Worm (Caenorhabditis elegans): Measurements from ENCODE around the gene emb-1.

Gene emb-1

DNA sequence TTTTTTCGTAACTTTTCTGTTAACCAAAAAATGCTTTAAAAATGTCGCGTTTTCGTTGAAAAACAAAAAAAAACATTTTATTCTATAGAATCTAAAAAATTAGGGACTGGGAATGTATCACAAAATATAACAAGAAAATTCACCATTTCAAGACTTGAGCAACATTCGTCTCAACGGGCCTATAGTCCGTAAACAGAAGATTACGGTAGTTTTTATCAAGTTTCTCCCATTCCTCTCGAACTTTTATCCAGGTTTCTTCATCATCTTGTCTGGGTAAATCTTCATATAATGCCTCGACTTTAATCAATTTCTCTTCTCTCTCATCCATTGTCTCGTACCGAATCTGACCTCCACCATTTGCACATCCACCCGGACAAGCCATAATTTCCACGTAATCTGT, 17.8 kb upstream of the emb-1 start:
- TF ChIP-seq ceh-13 (GFP tag; optimal IDR thresholded peaks at IDR 0.05) (no peak), hnd-1 (tag; optimal IDR thresholded peaks at IDR 0.05) (no peak), hmbx-1 (tag; optimal IDR thresholded peaks at IDR 0.05) (no peak), ama-1 (optimal IDR thresholded peaks at IDR 0.05) (no peak), scrt-1 (GFP tag; IDR thresholded peaks at IDR 0.05) (no peak), aly-1 (tag; optimal IDR thresholded peaks at IDR 0.05) (no peak), tbx-37 (GFP tag; conservative IDR thresholded peaks at IDR 0.05) (no peak), tra-4 (tag; optimal IDR thresholded peaks at IDR 0.05) (no peak)

DNA sequence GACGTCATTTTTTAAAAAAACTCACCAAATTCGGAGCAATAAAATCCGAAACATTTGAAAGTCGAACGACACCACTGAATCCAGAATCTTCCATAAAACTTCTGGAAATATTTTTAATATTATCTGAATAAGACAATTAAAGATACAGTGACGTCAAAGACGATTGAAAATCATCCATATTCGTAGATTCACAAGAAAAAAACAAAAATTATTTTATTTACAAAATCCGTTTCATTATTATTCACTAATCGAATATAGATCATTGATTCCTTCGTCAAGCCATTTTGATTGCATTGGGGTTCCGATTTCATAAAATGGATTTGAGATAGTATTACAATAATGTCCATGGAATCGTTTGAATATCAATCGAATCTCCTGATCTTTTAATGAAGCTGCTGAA, 14.6 kb upstream of the emb-1 start, which contains the start of gene oxy-4:
TSS of gene oxy-4 (minus strand) at position 101 of the 400 bp plus-strand sequence.
- no peak for TF ChIP-seq ceh-13 (GFP tag; optimal IDR thresholded peaks at IDR 0.05)
- no peak for TF ChIP-seq hmg-4 (GFP tag; optimal IDR thresholded peaks at IDR 0.05)
- no peak for TF ChIP-seq ama-1 (optimal IDR thresholded peaks at IDR 0.05)
- TF ChIP-seq B0310.2 (tag; optimal IDR thresholded peaks at IDR 0.05), result no peak
- no peak for TF ChIP-seq ceh-36 (tag; optimal IDR thresholded peaks at IDR 0.05)
- TF ChIP-seq pes-1 (GFP tag; IDR thresholded peaks at IDR 0.05), result no peak
- no peak for TF ChIP-seq sea-1 (GFP tag; conservative IDR thresholded peaks at IDR 0.05)
- TF ChIP-seq ets-7 (tag; optimal IDR thresholded peaks at IDR 0.05), result no peak
- TF ChIP-seq tbx-11 (GFP tag; IDR thresholded peaks at IDR 0.05), result no peak
- TF ChIP-seq hmbx-1 (tag; optimal IDR thresholded peaks at IDR 0.05), result no peak

DNA sequence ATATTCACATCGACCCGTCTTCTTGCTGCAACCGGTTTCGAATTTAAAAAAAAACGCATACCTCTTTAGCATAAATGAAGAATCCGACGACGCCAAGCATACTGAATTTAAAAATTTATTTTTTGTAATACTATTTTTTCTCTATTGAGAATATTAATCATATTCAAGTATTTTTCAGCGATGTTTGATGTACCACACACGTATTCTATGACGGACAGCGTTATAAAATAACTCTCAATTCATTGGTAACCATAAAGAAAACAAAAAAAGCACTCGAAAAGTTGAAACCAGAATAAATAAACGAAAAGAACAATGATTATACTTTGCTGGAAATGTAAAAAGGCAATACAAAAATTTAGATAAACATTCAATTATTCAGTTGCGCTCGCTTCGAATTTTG, 13.7 kb upstream of the emb-1 start, which contains the start of gene T10F2.5:
TSS of gene T10F2.5 (minus strand) at position 101 of the 400 bp plus-strand sequence.
- no peak for TF ChIP-seq ceh-13 (GFP tag; optimal IDR thresholded peaks at IDR 0.05)
- no peak for TF ChIP-seq flt-1 (GFP tag; IDR thresholded peaks at IDR 0.05)
- no peak for TF ChIP-seq scrt-1 (GFP tag; IDR thresholded peaks at IDR 0.05)
- no peak for TF ChIP-seq tra-4 (tag; optimal IDR thresholded peaks at IDR 0.05)
- no peak for TF ChIP-seq hmbx-1 (tag; optimal IDR thresholded peaks at IDR 0.05)
- no peak for TF ChIP-seq aly-1 (tag; optimal IDR thresholded peaks at IDR 0.05)
- no peak for TF ChIP-seq hnd-1 (tag; optimal IDR thresholded peaks at IDR 0.05)

- no peak for TF ChIP-seq tra-4 (tag; optimal IDR thresholded peaks at IDR 0.05)
- TF ChIP-seq sea-1 (GFP tag; conservative IDR thresholded peaks at IDR 0.05), result no peak
- TF ChIP-seq aly-1 (tag; optimal IDR thresholded peaks at IDR 0.05), result no peak
- no peak for TF ChIP-seq hmg-4 (GFP tag; optimal IDR thresholded peaks at IDR 0.05)
- no peak for TF ChIP-seq ceh-36 (tag; optimal IDR thresholded peaks at IDR 0.05)
- no peak for TF ChIP-seq ceh-13 (GFP tag; optimal IDR thresholded peaks at IDR 0.05)
- no peak for TF ChIP-seq F13C5.2 (tag; optimal IDR thresholded peaks at IDR 0.05)
- TF ChIP-seq flt-1 (GFP tag; IDR thresholded peaks at IDR 0.05), result no peak
- no peak for TF ChIP-seq scrt-1 (GFP tag; IDR thresholded peaks at IDR 0.05)
- no peak for TF ChIP-seq tbx-11 (GFP tag; IDR thresholded peaks at IDR 0.05)
- no peak for TF ChIP-seq tbx-37 (GFP tag; conservative IDR thresholded peaks at IDR 0.05)
- TF ChIP-seq ama-1 (optimal IDR thresholded peaks at IDR 0.05), result no peak
- TF ChIP-seq hnd-1 (tag; optimal IDR thresholded peaks at IDR 0.05), result no peak
- no peak for TF ChIP-seq hmbx-1 (tag; optimal IDR thresholded peaks at IDR 0.05)
- no peak for TF ChIP-seq ets-7 (tag; optimal IDR thresholded peaks at IDR 0.05)
- TF ChIP-seq B0310.2 (tag; optimal IDR thresholded peaks at IDR 0.05), result no peak
- TF ChIP-seq pes-1 (GFP tag; IDR thresholded peaks at IDR 0.05), result no peak
Measured at ce11 chrIII:5160803-5161202, 12.4 kb upstream of the emb-1 start.

- TF ChIP-seq hmg-4 (GFP tag; optimal IDR thresholded peaks at IDR 0.05), result no peak
- TF ChIP-seq ceh-36 (tag; optimal IDR thresholded peaks at IDR 0.05), result no peak
- TF ChIP-seq sea-1 (GFP tag; conservative IDR thresholded peaks at IDR 0.05), result no peak
- no peak for TF ChIP-seq tbx-37 (GFP tag; conservative IDR thresholded peaks at IDR 0.05)
- no peak for TF ChIP-seq F13C5.2 (tag; optimal IDR thresholded peaks at IDR 0.05)
- TF ChIP-seq flt-1 (GFP tag; IDR thresholded peaks at IDR 0.05), result no peak
- no peak for TF ChIP-seq aly-1 (tag; optimal IDR thresholded peaks at IDR 0.05)
- TF ChIP-seq pes-1 (GFP tag; IDR thresholded peaks at IDR 0.05), result no peak
Measured at ce11 chrIII:5162820-5163631, 10.2 kb upstream of the emb-1 start, which contains the start of gene gars-1. Gene gars-1 (minus strand): TSS chrIII:5163627.

DNA sequence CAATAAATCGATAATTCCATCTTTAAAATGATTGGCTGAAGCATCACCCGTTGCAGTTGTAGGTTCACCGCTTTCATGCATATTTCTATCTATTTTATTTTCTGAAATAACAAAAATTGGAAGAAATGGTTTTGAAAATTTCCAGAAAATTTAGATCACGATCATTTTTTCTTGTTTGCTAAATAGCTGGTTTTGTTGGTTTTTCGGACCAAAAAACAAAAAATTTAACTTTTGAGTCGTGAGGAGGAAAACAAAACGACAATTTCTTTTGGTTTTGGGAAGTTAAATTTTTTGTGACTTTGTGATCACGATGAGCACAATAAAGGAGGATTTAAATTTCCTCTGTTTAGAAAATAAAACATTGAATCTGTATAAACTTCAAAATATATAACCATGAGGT, 8.0 kb upstream of the emb-1 start, which contains the start of gene T10F2.2:
TSS of gene T10F2.2 (minus strand) at position 101 of the 400 bp plus-strand sequence.
- TF ChIP-seq hmg-4 (GFP tag; optimal IDR thresholded peaks at IDR 0.05), result no peak
- TF ChIP-seq ama-1 (optimal IDR thresholded peaks at IDR 0.05), result peak; percentile 35

DNA sequence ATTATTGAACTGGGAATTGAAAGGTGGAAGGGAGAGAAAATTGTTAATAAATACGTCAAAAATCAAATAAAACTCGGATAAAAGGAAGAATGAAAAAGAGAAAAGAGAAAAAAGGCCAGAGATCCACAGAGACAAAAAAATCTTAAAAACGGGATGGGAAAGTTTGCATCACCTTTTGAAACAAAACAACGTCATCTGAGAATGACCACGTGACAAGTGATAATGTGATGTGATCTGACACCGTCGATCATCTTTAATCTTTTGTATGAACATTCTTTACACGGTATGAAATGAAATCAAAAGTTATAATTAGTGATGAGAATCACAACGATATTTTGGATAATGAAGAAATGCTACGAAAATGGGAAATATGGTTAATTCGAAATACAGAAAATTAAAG, 7.5 kb upstream of the emb-1 start:
- no peak for TF ChIP-seq B0310.2 (tag; optimal IDR thresholded peaks at IDR 0.05)
- TF ChIP-seq scrt-1 (GFP tag; IDR thresholded peaks at IDR 0.05), result no peak
- no peak for TF ChIP-seq ceh-13 (GFP tag; optimal IDR thresholded peaks at IDR 0.05)
- TF ChIP-seq sea-1 (GFP tag; conservative IDR thresholded peaks at IDR 0.05), result no peak
- TF ChIP-seq flt-1 (GFP tag; IDR thresholded peaks at IDR 0.05), result no peak
- TF ChIP-seq aly-1 (tag; optimal IDR thresholded peaks at IDR 0.05), result no peak
- TF ChIP-seq F13C5.2 (tag; optimal IDR thresholded peaks at IDR 0.05), result no peak
- no peak for TF ChIP-seq pes-1 (GFP tag; IDR thresholded peaks at IDR 0.05)
- TF ChIP-seq hmbx-1 (tag; optimal IDR thresholded peaks at IDR 0.05), result no peak
- no peak for TF ChIP-seq ets-7 (tag; optimal IDR thresholded peaks at IDR 0.05)

ce11 chrIII:5169699-5170098, 3.5 kb upstream of the emb-1 start, which contains the start of gene ulp-1:
Gene ulp-1 (minus strand): TSS chrIII:5169799.
- TF ChIP-seq hnd-1 (tag; optimal IDR thresholded peaks at IDR 0.05) (no peak), sea-1 (GFP tag; conservative IDR thresholded peaks at IDR 0.05) (no peak), ceh-13 (GFP tag; optimal IDR thresholded peaks at IDR 0.05) (no peak), hmbx-1 (tag; optimal IDR thresholded peaks at IDR 0.05) (no peak), tra-4 (tag; optimal IDR thresholded peaks at IDR 0.05) (no peak)
